Worm (Caenorhabditis elegans): ENCODE measurements around the gene ZK1307.8.

ZK1307.8 gene

DNA sequence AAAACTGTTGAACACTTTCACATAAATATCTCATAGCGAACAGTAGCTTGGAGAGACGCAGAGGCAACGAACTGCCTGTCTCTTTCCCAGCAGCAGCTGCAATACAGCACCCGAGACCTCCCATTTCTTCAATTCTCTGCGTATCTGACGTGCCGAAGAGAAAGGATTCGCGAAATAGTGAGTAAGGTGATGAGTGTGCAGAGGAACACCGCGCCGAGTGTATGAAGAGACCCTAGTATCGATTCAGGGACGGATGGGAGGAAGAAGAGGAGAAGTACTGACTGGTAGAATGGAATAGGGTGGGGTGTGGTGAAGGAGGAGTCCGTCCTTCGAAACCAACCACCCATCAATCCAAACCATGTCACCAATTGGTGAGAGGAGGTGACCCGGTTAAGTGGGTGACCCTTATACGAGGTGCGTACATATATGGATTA lies 21.7 kb downstream of the ZK1307.8 start:
- TF ChIP-seq F22D6.2 (tag; optimal IDR thresholded peaks at IDR 0.05) (no peak), Y79H2A.3 (GFP tag; conservative IDR thresholded peaks at IDR 0.05) (no peak), zim-3 (tag; optimal IDR thresholded peaks at IDR 0.05) (no peak), madf-8 (GFP tag; conservative IDR thresholded peaks at IDR 0.05) (no peak), ceh-40 (GFP tag; IDR thresholded peaks at IDR 0.05) (no peak), nfya-1 (tag; optimal IDR thresholded peaks at IDR 0.05; ENCODE audit: borderline replicate concordance, insufficient read depth) (no peak), somi-1 (GFP tag; optimal IDR thresholded peaks at IDR 0.05) (peak; percentile 48), repo-1 (tag; optimal IDR thresholded peaks at IDR 0.05) (no peak), ztf-3 (GFP tag; optimal IDR thresholded peaks at IDR 0.05) (no peak), F57A8.1 (GFP tag; optimal IDR thresholded peaks at IDR 0.05) (no peak), sea-2 (GFP tag; IDR thresholded peaks at IDR 0.05) (0 out of 2 replicates have a peak, but pooled peaks have one; percentile 31), atf-7 (tag; optimal IDR thresholded peaks at IDR 0.05) (no peak), ceh-27 (GFP tag; optimal IDR thresholded peaks at IDR 0.05) (peak; percentile 70), tbp1 (GFP tag; optimal IDR thresholded peaks at IDR 0.05) (no peak), let-607 (tag; optimal IDR thresholded peaks at IDR 0.05) (no peak), athp-1 (tag; optimal IDR thresholded peaks at IDR 0.05) (no peak), lin-35 (GFP tag; optimal IDR thresholded peaks at IDR 0.05) (peak in 1 of 3 experiments; percentile 51), attf-5 (GFP tag; optimal IDR thresholded peaks at IDR 0.05) (peak; percentile 67), snpc-1.3 (tag; optimal IDR thresholded peaks at IDR 0.05; ENCODE audit: insufficient read depth) (no peak), ama-1 (optimal IDR thresholded peaks at IDR 0.05) (no peak), ama-1 (GFP tag; optimal IDR thresholded peaks at IDR 0.05) (no peak), hmg-1.2 (GFP tag; IDR thresholded peaks at IDR 0.05) (peak; percentile 78), Y95B8A.8 (GFP tag; IDR thresholded peaks at IDR 0.05) (no peak), mes-4 (tag; optimal IDR thresholded peaks at IDR 0.05) (no peak), snpc-3.4 (tag; optimal IDR thresholded peaks at IDR 0.05) (no peak), madf-10 (tag; optimal IDR thresholded peaks at IDR 0.05) (no peak), lin-40 (tag; optimal IDR thresholded peaks at IDR 0.05) (peak; percentile 66), nhr-80 (tag; optimal IDR thresholded peaks at IDR 0.05) (peak; percentile 41), ceh-58 (GFP tag; IDR thresholded peaks at IDR 0.05) (no peak), F55B11.4 (tag; optimal IDR thresholded peaks at IDR 0.05; ENCODE audit: borderline replicate concordance, insufficient read depth) (no peak), F23B12.7 (tag; optimal IDR thresholded peaks at IDR 0.05; ENCODE audit: insufficient read depth) (no peak), C06A6.2 (GFP tag; conservative IDR thresholded peaks at IDR 0.05) (no peak), B0336.3 (GFP tag; IDR thresholded peaks at IDR 0.05) (peak; percentile 16; the same call in 1 of the 2 replicates), snpc-1.1 (tag; optimal IDR thresholded peaks at IDR 0.05; ENCODE audit: insufficient read depth) (no peak), nhr-179 (tag; optimal IDR thresholded peaks at IDR 0.05) (no peak), sptf-2 (GFP tag; optimal IDR thresholded peaks at IDR 0.05) (no peak), ztf-26 (tag; optimal IDR thresholded peaks at IDR 0.05) (no peak), pha-4 (tag; optimal IDR thresholded peaks at IDR 0.05) (no peak), ccch-3 (GFP tag; optimal IDR thresholded peaks at IDR 0.05) (no peak), F33H1.4 (GFP tag; IDR thresholded peaks at IDR 0.05) (no peak), ceh-100 (GFP tag; IDR thresholded peaks at IDR 0.05) (no peak), ztf-6 (GFP tag; IDR thresholded peaks at IDR 0.05) (no peak), ceh-79 (tag; optimal IDR thresholded peaks at IDR 0.05) (no peak), chd-7 (tag; optimal IDR thresholded peaks at IDR 0.05) (peak; percentile 45), bed-2 (GFP tag; IDR thresholded peaks at IDR 0.05) (no peak), nhr-27 (tag; optimal IDR thresholded peaks at IDR 0.05) (peak; percentile 10), ets-4 (GFP tag; optimal IDR thresholded peaks at IDR 0.05) (no peak), attf-6 (GFP tag; IDR thresholded peaks at IDR 0.05) (no peak), pbrm-1 (GFP tag; IDR thresholded peaks at IDR 0.05) (peak; percentile 21; the same call in 1 of the 2 replicates)
